3 worm cellular contexts compared by ENCODE assay signal in the genomic region with DNA sequence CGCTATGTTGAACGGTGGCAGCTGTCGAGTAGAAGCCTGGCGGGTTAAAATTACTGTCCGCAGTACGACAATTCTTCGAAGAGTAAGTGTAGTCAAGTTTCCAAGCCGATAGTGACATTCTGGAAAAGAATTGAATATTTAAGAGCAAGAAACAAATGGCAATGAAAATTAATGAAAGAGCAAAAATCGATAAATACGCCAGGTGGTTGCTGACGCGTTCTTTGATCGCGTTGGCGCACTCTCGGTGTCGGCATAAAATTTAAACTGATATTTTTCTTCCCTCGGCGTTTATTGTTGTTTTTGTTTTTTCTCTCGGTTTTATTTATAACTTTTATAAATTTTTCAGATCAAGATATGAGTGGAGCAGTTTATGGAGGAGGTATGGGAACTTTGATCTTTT.
TF ChIP-seq lines count a peak whose summit lies in the region.

perm-3 (minus strand) TSS at position 118 of the 400 bp plus-strand sequence.
swsn-6 (plus strand) TSS at position 347 of the 400 bp plus-strand sequence.

TF ChIP-seq in whole organism, L1 larva, 84 proteins besides CTCF, POLR2A, EP300 and RAD21 (continued from another document and continues in another):
- TF ChIP-seq snpc-4 (tag; optimal IDR thresholded peaks at IDR 0.05; lab: Kevin White, UChicago): peak; percentile 81
- TF ChIP-seq dpl-1 (GFP tag; optimal IDR thresholded peaks at IDR 0.05; lab: Kevin White, UChicago): peak; percentile 78 to 84 (median 84)
- peak; percentile 39; the same call in 1 of the 2 replicates for TF ChIP-seq mab-9 (GFP tag; IDR thresholded peaks at IDR 0.05; lab: Robert Waterston, UW)
- no peak for TF ChIP-seq zag-1 (tag; optimal IDR thresholded peaks at IDR 0.05; lab: Kevin White, UChicago)
- peak; percentile 83 for TF ChIP-seq dsc-1 (tag; optimal IDR thresholded peaks at IDR 0.05; lab: Kevin White, UChicago)
- TF ChIP-seq unc-30 (tag; optimal IDR thresholded peaks at IDR 0.05; lab: Kevin White, UChicago): no peak
- TF ChIP-seq nhr-28 (tag; optimal IDR thresholded peaks at IDR 0.05; lab: Kevin White, UChicago): no peak
- TF ChIP-seq nhr-47 (tag; optimal IDR thresholded peaks at IDR 0.05; lab: Kevin White, UChicago): peak; percentile 91
- peak in 1 of 2 experiments; percentile 52 for TF ChIP-seq mdl-1 (tag; optimal IDR thresholded peaks at IDR 0.05; lab: Kevin White, UChicago)
- peak; percentile 77 for TF ChIP-seq egl-13 (tag; optimal IDR thresholded peaks at IDR 0.05; lab: Kevin White, UChicago)
- TF ChIP-seq nhr-76 (tag; optimal IDR thresholded peaks at IDR 0.05; lab: Kevin White, UChicago): no peak
- peak; percentile 57 for TF ChIP-seq ceh-8 (GFP tag; optimal IDR thresholded peaks at IDR 0.05; lab: Kevin White, UChicago)
- TF ChIP-seq sup-37 (GFP tag; optimal IDR thresholded peaks at IDR 0.05; lab: Kevin White, UChicago): no peak
- TF ChIP-seq sox-4 (tag; optimal IDR thresholded peaks at IDR 0.05; lab: Kevin White, UChicago): peak; percentile 46
- TF ChIP-seq C16A3.4 (tag; optimal IDR thresholded peaks at IDR 0.05; lab: Kevin White, UChicago): peak; percentile 82
- peak; percentile 78 to 85 for TF ChIP-seq efl-1 (optimal IDR thresholded peaks at IDR 0.05; lab: Kevin White, UChicago)
- peak; percentile 84 to 98 for TF ChIP-seq efl-1 (GFP tag; optimal IDR thresholded peaks at IDR 0.05 in 1 of 2; lab: Kevin White, UChicago)
- TF ChIP-seq nhr-84 (tag; optimal IDR thresholded peaks at IDR 0.05; lab: Kevin White, UChicago): no peak
- peak; percentile 64 for TF ChIP-seq lin-13 (GFP tag; optimal IDR thresholded peaks at IDR 0.05; lab: Kevin White, UChicago)
- peak; percentile 76 for TF ChIP-seq isw-1 (GFP tag; IDR thresholded peaks at IDR 0.05; lab: Robert Waterston, UW)
- TF ChIP-seq pqm-1 (tag; optimal IDR thresholded peaks at IDR 0.05; lab: Kevin White, UChicago): no peak
- TF ChIP-seq ceh-88 (GFP tag; IDR thresholded peaks at IDR 0.05; lab: Robert Waterston, UW): peak; percentile 19; the same call in 1 of the 2 replicates
- peak in 2 of 6 experiments; percentile 26 to 78 for TF ChIP-seq elt-3 (tag; optimal IDR thresholded peaks at IDR 0.05; lab: Kevin White, UChicago)
- peak; percentile 85 for TF ChIP-seq nhr-85 (tag; lab: Kevin White, UChicago)
- peak; percentile 61 for TF ChIP-seq ztf-4 (tag; optimal IDR thresholded peaks at IDR 0.05; lab: Kevin White, UChicago)
- TF ChIP-seq mep-1 (tag; optimal IDR thresholded peaks at IDR 0.05; lab: Kevin White, UChicago): peak; percentile 94
- peak; percentile 23 for TF ChIP-seq mef-2 (tag; optimal IDR thresholded peaks at IDR 0.05; lab: Kevin White, UChicago)
- no peak for TF ChIP-seq tlp-1 (tag; optimal IDR thresholded peaks at IDR 0.05; lab: Kevin White, UChicago)
- TF ChIP-seq irx-1 (tag; optimal IDR thresholded peaks at IDR 0.05; lab: Kevin White, UChicago): peak; percentile 82
- TF ChIP-seq xbp-1 (tag; optimal IDR thresholded peaks at IDR 0.05; lab: Kevin White, UChicago): peak; percentile 83
- TF ChIP-seq elt-2 (tag; optimal IDR thresholded peaks at IDR 0.05; lab: Kevin White, UChicago): peak; percentile 49
- TF ChIP-seq lir-3 (tag; optimal IDR thresholded peaks at IDR 0.05; lab: Kevin White, UChicago; ENCODE audit: poor library complexity): no peak
- no peak for TF ChIP-seq ces-1 (GFP tag; optimal IDR thresholded peaks at IDR 0.05; lab: Kevin White, UChicago)
- TF ChIP-seq unc-62 (GFP tag; optimal IDR thresholded peaks at IDR 0.05; lab: Kevin White, UChicago): no peak
- peak; percentile 90 for TF ChIP-seq nhr-71 (tag; optimal IDR thresholded peaks at IDR 0.05; lab: Kevin White, UChicago)
- TF ChIP-seq hpl-2 (GFP tag; optimal IDR thresholded peaks at IDR 0.05; lab: Kevin White, UChicago): peak; percentile 17
- TF ChIP-seq swsn-7 (tag; optimal IDR thresholded peaks at IDR 0.05; lab: Kevin White, UChicago): peak; percentile 90
- no peak for TF ChIP-seq efl-3 (GFP tag; optimal IDR thresholded peaks at IDR 0.05; lab: Kevin White, UChicago)
- TF ChIP-seq ama-1 (optimal IDR thresholded peaks at IDR 0.05; lab: Kevin White, UChicago): peak; percentile 42
- TF ChIP-seq fos-1 (tag; optimal IDR thresholded peaks at IDR 0.05; lab: Kevin White, UChicago): peak; percentile 31
- no peak for TF ChIP-seq ceh-63 (GFP tag; optimal IDR thresholded peaks at IDR 0.05; lab: Kevin White, UChicago)
- TF ChIP-seq nhr-12 (tag; optimal IDR thresholded peaks at IDR 0.05; lab: Kevin White, UChicago): no peak

TF ChIP-seq in whole organism, L3 larva, 47 proteins besides CTCF, POLR2A, EP300 and RAD21 (continued from another document):
- no peak for TF ChIP-seq nhr-12 (tag; optimal IDR thresholded peaks at IDR 0.05; lab: Kevin White, UChicago)
- no peak for TF ChIP-seq fkh-10 (GFP tag; optimal IDR thresholded peaks at IDR 0.05; lab: Kevin White, UChicago)
- TF ChIP-seq ZK546.5 (tag; optimal IDR thresholded peaks at IDR 0.05; lab: Kevin White, UChicago): peak; percentile 37
- TF ChIP-seq pqm-1 (tag; optimal IDR thresholded peaks at IDR 0.05; lab: Kevin White, UChicago): no peak
- TF ChIP-seq daf-12 (tag; optimal IDR thresholded peaks at IDR 0.05; lab: Kevin White, UChicago): no peak
- no peak for TF ChIP-seq ceh-82 (tag; optimal IDR thresholded peaks at IDR 0.05; lab: Kevin White, UChicago)
- TF ChIP-seq nhr-28 (tag; optimal IDR thresholded peaks at IDR 0.05; lab: Kevin White, UChicago): no peak
- peak; percentile 53 for TF ChIP-seq jun-1 (tag; optimal IDR thresholded peaks at IDR 0.05; lab: Kevin White, UChicago)
- TF ChIP-seq lin-39 (tag; optimal IDR thresholded peaks at IDR 0.05; lab: Kevin White, UChicago): peak; percentile 40
- TF ChIP-seq zag-1 (tag; optimal IDR thresholded peaks at IDR 0.05; lab: Kevin White, UChicago): no peak
- peak; percentile 45 for TF ChIP-seq egl-5 (tag; optimal IDR thresholded peaks at IDR 0.05; lab: Kevin White, UChicago)
- TF ChIP-seq nhr-77 (tag; optimal IDR thresholded peaks at IDR 0.05; lab: Kevin White, UChicago): no peak
- TF ChIP-seq mdl-1 (tag; optimal IDR thresholded peaks at IDR 0.05; lab: Kevin White, UChicago): no peak
- peak; percentile 63 for TF ChIP-seq R02D3.7 (tag; optimal IDR thresholded peaks at IDR 0.05; lab: Kevin White, UChicago)
- no peak for TF ChIP-seq sea-2 (GFP tag; optimal IDR thresholded peaks at IDR 0.05; lab: Kevin White, UChicago)
- TF ChIP-seq egl-27 (tag; optimal IDR thresholded peaks at IDR 0.05; lab: Kevin White, UChicago): no peak
- no peak for TF ChIP-seq unc-39 (tag; optimal IDR thresholded peaks at IDR 0.05; lab: Kevin White, UChicago)
- peak; percentile 7 for TF ChIP-seq elt-1 (tag; optimal IDR thresholded peaks at IDR 0.05; lab: Kevin White, UChicago)
- TF ChIP-seq unc-62 (GFP tag; optimal IDR thresholded peaks at IDR 0.05; lab: Kevin White, UChicago): no peak
- no peak for TF ChIP-seq mml-1 (tag; optimal IDR thresholded peaks at IDR 0.05; lab: Kevin White, UChicago)
- peak; percentile 62 for TF ChIP-seq tbx-2 (tag; optimal IDR thresholded peaks at IDR 0.05; lab: Kevin White, UChicago)
- no peak for TF ChIP-seq ceh-16 (tag; optimal IDR thresholded peaks at IDR 0.05; lab: Kevin White, UChicago)
- TF ChIP-seq lsy-12 (tag; optimal IDR thresholded peaks at IDR 0.05; lab: Kevin White, UChicago): peak; percentile 49
- no peak for TF ChIP-seq fos-1 (tag; optimal IDR thresholded peaks at IDR 0.05; lab: Kevin White, UChicago)
- TF ChIP-seq nhr-25 (tag; optimal IDR thresholded peaks at IDR 0.05; lab: Kevin White, UChicago): peak; percentile 73
- peak; percentile 80 for TF ChIP-seq nfya-1 (tag; optimal IDR thresholded peaks at IDR 0.05; lab: Kevin White, UChicago; ENCODE audit: insufficient read depth)
- TF ChIP-seq pha-4 (tag; optimal IDR thresholded peaks at IDR 0.05; lab: Kevin White, UChicago): peak; percentile 89
- no peak for TF ChIP-seq nhr-237 (tag; optimal IDR thresholded peaks at IDR 0.05; lab: Kevin White, UChicago)
- no peak for TF ChIP-seq ztf-11 (tag; optimal IDR thresholded peaks at IDR 0.05; lab: Kevin White, UChicago)

TF ChIP-seq in whole organism, young adult, 124 proteins besides CTCF, POLR2A, EP300 and RAD21 (continued from another document and continues in another):
- TF ChIP-seq nfya-1 (tag; optimal IDR thresholded peaks at IDR 0.05; lab: Kevin White, UChicago; ENCODE audit: borderline replicate concordance, insufficient read depth) (no peak), Y53F4B.3 (GFP tag; IDR thresholded peaks at IDR 0.05; lab: Robert Waterston, UW) (no peak), lin-54 (GFP tag; optimal IDR thresholded peaks at IDR 0.05; lab: Kevin White, UChicago) (peak; percentile 81), unc-130 (GFP tag; optimal IDR thresholded peaks at IDR 0.05; lab: Kevin White, UChicago) (peak; percentile 14), K12H6.12 (tag; optimal IDR thresholded peaks at IDR 0.05; lab: Kevin White, UChicago) (no peak), ztf-25 (GFP tag; IDR thresholded peaks at IDR 0.05; lab: Robert Waterston, UW) (no peak), D2030.7 (GFP tag; IDR thresholded peaks at IDR 0.05; lab: Robert Waterston, UW) (peak; percentile 46; the same call in 1 of the 2 replicates), lsy-27 (tag; optimal IDR thresholded peaks at IDR 0.05; lab: Kevin White, UChicago; ENCODE audit: borderline replicate concordance, insufficient read depth) (no peak), ztf-18 (tag; optimal IDR thresholded peaks at IDR 0.05; lab: Kevin White, UChicago) (peak; percentile 96), madf-6 (GFP tag; IDR thresholded peaks at IDR 0.05; lab: Robert Waterston, UW) (peak; percentile 70; the same call in 1 of the 2 replicates), cebp-2 (GFP tag; IDR thresholded peaks at IDR 0.05; lab: Robert Waterston, UW) (no peak), athp-1 (tag; optimal IDR thresholded peaks at IDR 0.05; lab: Kevin White, UChicago) (no peak), ztf-22 (GFP tag; optimal IDR thresholded peaks at IDR 0.05; lab: Kevin White, UChicago) (no peak), ceh-91 (GFP tag; IDR thresholded peaks at IDR 0.05; lab: Robert Waterston, UW) (no peak; the same call in 1 of the 2 replicates), mxl-1 (tag; optimal IDR thresholded peaks at IDR 0.05; lab: Kevin White, UChicago) (no peak), mes-4 (tag; optimal IDR thresholded peaks at IDR 0.05; lab: Kevin White, UChicago) (no peak), sea-2 (GFP tag; IDR thresholded peaks at IDR 0.05; lab: Robert Waterston, UW) (no peak), T26A5.8 (tag; optimal IDR thresholded peaks at IDR 0.05; lab: Kevin White, UChicago) (no peak), Y56A3A.18 (GFP tag; IDR thresholded peaks at IDR 0.05; lab: Robert Waterston, UW) (no peak), gei-17 (GFP tag; optimal IDR thresholded peaks at IDR 0.05; lab: Kevin White, UChicago) (peak; percentile 16), nfya-2 (GFP tag; IDR thresholded peaks at IDR 0.05; lab: Robert Waterston, UW) (no peak), ccch-3 (GFP tag; optimal IDR thresholded peaks at IDR 0.05; lab: Kevin White, UChicago) (no peak), rec-8 (tag; optimal IDR thresholded peaks at IDR 0.05; lab: Kevin White, UChicago) (no peak), attf-3 (GFP tag; conservative IDR thresholded peaks at IDR 0.05; lab: Robert Waterston, UW) (no peak), Y53G8AR.9 (GFP tag; conservative IDR thresholded peaks at IDR 0.05; lab: Robert Waterston, UW) (peak; percentile 80; the same call in 1 of the 2 replicates), zim-3 (tag; optimal IDR thresholded peaks at IDR 0.05; lab: Kevin White, UChicago) (no peak), akir-1 (GFP tag; optimal IDR thresholded peaks at IDR 0.05; lab: Kevin White, UChicago) (no peak), dpff-1 (tag; optimal IDR thresholded peaks at IDR 0.05; lab: Kevin White, UChicago) (no peak), pbrm-1 (GFP tag; IDR thresholded peaks at IDR 0.05; lab: Robert Waterston, UW) (peak; percentile 83), attf-5 (GFP tag; optimal IDR thresholded peaks at IDR 0.05; lab: Kevin White, UChicago) (peak; percentile 73), Y95B8A.8 (GFP tag; IDR thresholded peaks at IDR 0.05; lab: Robert Waterston, UW) (no peak), tlf-1 (GFP tag; optimal IDR thresholded peaks at IDR 0.05; lab: Kevin White, UChicago) (no peak), repo-1 (tag; optimal IDR thresholded peaks at IDR 0.05; lab: Kevin White, UChicago) (no peak), F57A8.1 (GFP tag; optimal IDR thresholded peaks at IDR 0.05; lab: Kevin White, UChicago) (no peak), F10E7.11 (tag; optimal IDR thresholded peaks at IDR 0.05; lab: Kevin White, UChicago) (no peak), him-1 (tag; optimal IDR thresholded peaks at IDR 0.05; lab: Kevin White, UChicago) (no peak), lir-1 (GFP tag; conservative IDR thresholded peaks at IDR 0.05; lab: Robert Waterston, UW) (peak; percentile 34; the same call in 1 of the 2 replicates), egrh-3 (GFP tag; IDR thresholded peaks at IDR 0.05; lab: Robert Waterston, UW) (no peak), unc-62 (GFP tag; optimal IDR thresholded peaks at IDR 0.05; lab: Kevin White, UChicago) (no peak), B0035.1 (tag; optimal IDR thresholded peaks at IDR 0.05; lab: Kevin White, UChicago) (no peak), ceh-79 (tag; optimal IDR thresholded peaks at IDR 0.05; lab: Kevin White, UChicago) (no peak), aptf-3 (GFP tag; IDR thresholded peaks at IDR 0.05; lab: Robert Waterston, UW) (no peak), lin-40 (tag; optimal IDR thresholded peaks at IDR 0.05; lab: Kevin White, UChicago) (peak; percentile 81), xnd-1 (tag; optimal IDR thresholded peaks at IDR 0.05; lab: Kevin White, UChicago) (peak; percentile 21), egl-18 (GFP tag; IDR thresholded peaks at IDR 0.05; lab: Robert Waterston, UW) (no peak), K11D2.4 (GFP tag; IDR thresholded peaks at IDR 0.05; lab: Robert Waterston, UW) (no peak), B0019.2 (GFP tag; conservative IDR thresholded peaks at IDR 0.05; lab: Robert Waterston, UW) (no peak), atf-7 (tag; optimal IDR thresholded peaks at IDR 0.05; lab: Kevin White, UChicago) (no peak), dox-1 (GFP tag; IDR thresholded peaks at IDR 0.05; lab: Robert Waterston, UW) (peak; percentile 83), let-526 (GFP tag; IDR thresholded peaks at IDR 0.05; lab: Robert Waterston, UW) (no peak), madf-3 (GFP tag; IDR thresholded peaks at IDR 0.05; lab: Robert Waterston, UW) (peak; percentile 64; the same call in 1 of the 2 replicates), F22D6.2 (tag; optimal IDR thresholded peaks at IDR 0.05; lab: Kevin White, UChicago) (no peak), C17E4.6 (GFP tag; IDR thresholded peaks at IDR 0.05; lab: Robert Waterston, UW) (no peak), madf-10 (tag; optimal IDR thresholded peaks at IDR 0.05; lab: Kevin White, UChicago) (no peak), Y79H2A.3 (GFP tag; conservative IDR thresholded peaks at IDR 0.05; lab: Robert Waterston, UW) (no peak), mel-28 (tag; optimal IDR thresholded peaks at IDR 0.05; lab: Kevin White, UChicago; ENCODE audit: borderline replicate concordance) (no peak), pha-4 (tag; optimal IDR thresholded peaks at IDR 0.05; lab: Kevin White, UChicago) (peak; percentile 0), somi-1 (GFP tag; optimal IDR thresholded peaks at IDR 0.05; lab: Kevin White, UChicago) (no peak), ekl-4 (GFP tag; IDR thresholded peaks at IDR 0.05; lab: Robert Waterston, UW) (peak; percentile 83), snpc-4 (GFP tag; optimal IDR thresholded peaks at IDR 0.05; lab: Kevin White, UChicago) (peak; percentile 81), snpc-4 (tag; optimal IDR thresholded peaks at IDR 0.05; lab: Kevin White, UChicago) (peak; percentile 50 to 88 (median 77)), hrde-1 (tag; optimal IDR thresholded peaks at IDR 0.05; lab: Kevin White, UChicago; ENCODE audit: borderline replicate concordance) (no peak), tbx-9 (tag; optimal IDR thresholded peaks at IDR 0.05; lab: Kevin White, UChicago; ENCODE audit: borderline replicate concordance) (no peak), F55B11.4 (tag; optimal IDR thresholded peaks at IDR 0.05; lab: Kevin White, UChicago; ENCODE audit: borderline replicate concordance, insufficient read depth) (no peak), ztf-6 (GFP tag; IDR thresholded peaks at IDR 0.05; lab: Robert Waterston, UW) (no peak), F33H1.4 (GFP tag; IDR thresholded peaks at IDR 0.05; lab: Robert Waterston, UW) (peak; percentile 65), F37B4.10 (GFP tag; IDR thresholded peaks at IDR 0.05; lab: Robert Waterston, UW) (no peak)
